Worm (Caenorhabditis elegans) whole organism, L2 larva: ENCODE measurements around the gene clec-217.

ENCODE experiments used
- C34F6.9 ChIP-seq: fragments of 150-350 bp; optimal IDR thresholded peaks from 2 replicates; lab custom pipeline; 2014; ENCODE audit warnings: missing biosample characterization, missing genetic modification characterization
- R02D3.7 ChIP-seq: fragments of 150-350 bp; optimal IDR thresholded peaks from 2 replicates; lab custom pipeline; 2014; ENCODE audit warnings: missing biosample characterization, missing genetic modification characterization
- Y55F3AM.14 ChIP-seq: fragments of 200-800 bp; sonication (Bioruptor generic); optimal IDR thresholded peaks from 2 replicates; lab custom pipeline; 2018; ENCODE audit warnings: mild to moderate bottlenecking, missing genetic modification characterization, missing compliant biosample characterization
- alr-1 ChIP-seq: fragments of 150-350 bp; optimal IDR thresholded peaks from 2 replicates; lab custom pipeline; 2014; ENCODE audit warnings: missing biosample characterization, missing genetic modification characterization
- aly-2 ChIP-seq: fragments of 150-350 bp; optimal IDR thresholded peaks from 2 replicates; lab custom pipeline; 2014; ENCODE audit warnings: missing biosample characterization, missing genetic modification characterization
- ama-1 ChIP-seq: fragments of 150-350 bp; optimal IDR thresholded peaks from 2 replicates; lab custom pipeline; 2018; ENCODE audit warnings: inconsistent platforms
- ceh-16 ChIP-seq: fragments of 150-350 bp; optimal IDR thresholded peaks from 2 replicates; lab custom pipeline; 2014; ENCODE audit warnings: missing biosample characterization, missing genetic modification characterization
- ceh-82 ChIP-seq: fragments of 150-350 bp; optimal IDR thresholded peaks from 2 replicates; lab custom pipeline; 2014; ENCODE audit warnings: missing biosample characterization, missing genetic modification characterization
- crh-2 ChIP-seq: sonication (generic microtip); optimal IDR thresholded peaks from 2 replicates; lab custom pipeline; 2017; ENCODE audit warnings: missing biosample characterization, missing genetic modification characterization
- egl-27 ChIP-seq: sonication (generic microtip); optimal IDR thresholded peaks from 3 replicates; lab custom pipeline; 2017; ENCODE audit warnings: missing biosample characterization, missing genetic modification reagents, missing genetic modification characterization
- elt-1 ChIP-seq: fragments of 150-350 bp; optimal IDR thresholded peaks from 2 replicates; lab custom pipeline; 2014; ENCODE audit warnings: missing biosample characterization, missing genetic modification characterization
- elt-3 ChIP-seq: sonication (generic microtip); optimal IDR thresholded peaks from 2 replicates; lab custom pipeline; 2017; ENCODE audit warnings: missing biosample characterization, missing genetic modification characterization
- fos-1 ChIP-seq: fragments of 150-350 bp; optimal IDR thresholded peaks from 2 replicates; lab custom pipeline; 2014; ENCODE audit warnings: missing biosample characterization, missing genetic modification characterization
- gmeb-1 ChIP-seq: fragments of 150-350 bp; optimal IDR thresholded peaks from 2 replicates; lab custom pipeline; 2014; ENCODE audit warnings: missing biosample characterization, missing genetic modification characterization
- lin-11 ChIP-seq: fragments of 150-350 bp; sonication (generic microtip); optimal IDR thresholded peaks from 2 replicates; lab custom pipeline; 2014; ENCODE audit warnings: missing biosample characterization, missing genetic modification characterization, inconsistent platforms, mixed read lengths
- lin-13 ChIP-seq: fragments of 150-350 bp; optimal IDR thresholded peaks from 2 replicates; lab custom pipeline; 2014; ENCODE audit warnings: missing biosample characterization, missing genetic modification reagents, missing genetic modification characterization
- lin-39 ChIP-seq: fragments of 150-350 bp; optimal IDR thresholded peaks from 2 replicates; lab custom pipeline; 2014; ENCODE audit warnings: missing biosample characterization, missing genetic modification reagents, missing genetic modification characterization
- lsy-2 ChIP-seq, 2 experiments: fragments of 150-350 bp in 1 of 2; sonication (generic microtip) in 1 of 2; optimal IDR thresholded peaks; 2 replicates each; lab custom pipeline; 2014 to 2017; ENCODE audit warnings: missing biosample characterization in 2 of 2, missing genetic modification characterization in 2 of 2
- mab-5 ChIP-seq: fragments of 150-350 bp; optimal IDR thresholded peaks from 2 replicates; lab custom pipeline; 2014; ENCODE audit warnings: missing biosample characterization, missing genetic modification characterization
- mbf-1 ChIP-seq: sonication (generic microtip); optimal IDR thresholded peaks from 2 replicates; lab custom pipeline; 2017; ENCODE audit warnings: missing biosample characterization, missing genetic modification characterization
- nhr-10 ChIP-seq: sonication (generic microtip); optimal IDR thresholded peaks from 2 replicates; lab custom pipeline; 2017; ENCODE audit warnings: missing biosample characterization, missing genetic modification characterization
- nhr-11 ChIP-seq: fragments of 150-350 bp; optimal IDR thresholded peaks from 2 replicates; lab custom pipeline; 2014; ENCODE audit warnings: missing biosample characterization, missing genetic modification characterization
- nhr-12 ChIP-seq: fragments of 150-350 bp; optimal IDR thresholded peaks from 2 replicates; lab custom pipeline; 2014; ENCODE audit warnings: missing biosample characterization, missing genetic modification characterization
- nhr-129 ChIP-seq: fragments of 150-350 bp; optimal IDR thresholded peaks from 2 replicates; lab custom pipeline; 2014; ENCODE audit warnings: missing biosample characterization, missing genetic modification characterization
- nhr-21 ChIP-seq: fragments of 150-350 bp; optimal IDR thresholded peaks from 2 replicates; lab custom pipeline; 2014; ENCODE audit warnings: missing biosample characterization, missing genetic modification characterization
- nhr-237 ChIP-seq: fragments of 150-350 bp; optimal IDR thresholded peaks from 2 replicates; lab custom pipeline; 2014; ENCODE audit warnings: missing biosample characterization, missing genetic modification characterization
- nhr-25 ChIP-seq: fragments of 150-350 bp; sonication (generic microtip); optimal IDR thresholded peaks from 3 replicates; lab custom pipeline; 2014; ENCODE audit warnings: missing biosample characterization, missing genetic modification characterization
- nhr-6 ChIP-seq: fragments of 150-350 bp; optimal IDR thresholded peaks from 2 replicates; lab custom pipeline; 2014; ENCODE audit warnings: missing biosample characterization, missing genetic modification characterization
- peb-1 ChIP-seq: fragments of 150-350 bp; optimal IDR thresholded peaks from 2 replicates; lab custom pipeline; 2014; ENCODE audit warnings: missing biosample characterization, missing genetic modification characterization
- skn-1 ChIP-seq: sonication (generic microtip); optimal IDR thresholded peaks from 2 replicates; lab custom pipeline; 2017; ENCODE audit warnings: missing biosample characterization, missing genetic modification characterization
- sma-3 ChIP-seq: sonication (generic microtip); optimal IDR thresholded peaks from 2 replicates; lab custom pipeline; 2016; ENCODE audit warnings: missing genetic modification reagents, missing genetic modification characterization, missing compliant biosample characterization
- sma-9 ChIP-seq, 2 experiments: fragments of 150-350 bp in 1 of 2; sonication (generic microtip) in 1 of 2; optimal IDR thresholded peaks; 2 replicates each; lab custom pipeline; 2014 to 2016; ENCODE audit warnings: missing genetic modification characterization in 2 of 2, mild to moderate bottlenecking in 1 of 2, missing biosample characterization in 1 of 2, missing compliant biosample characterization in 1 of 2, missing genetic modification reagents in 1 of 2, moderate library complexity in 1 of 2
- snpc-4 ChIP-seq: fragments of 150-350 bp; optimal IDR thresholded peaks from 2 replicates; lab custom pipeline; 2014; ENCODE audit warnings: missing biosample characterization, missing genetic modification characterization
- unc-55 ChIP-seq: fragments of 150-350 bp; sonication (generic microtip); optimal IDR thresholded peaks from 3 replicates; lab custom pipeline; 2014; ENCODE audit warnings: missing biosample characterization, missing genetic modification reagents, missing genetic modification characterization
- unc-62 ChIP-seq: fragments of 150-350 bp; optimal IDR thresholded peaks from 2 replicates; lab custom pipeline; 2014; ENCODE audit warnings: missing biosample characterization, missing genetic modification reagents, missing genetic modification characterization
- zag-1 ChIP-seq: fragments of 150-350 bp; optimal IDR thresholded peaks from 2 replicates; lab custom pipeline; 2014; ENCODE audit warnings: missing biosample characterization, missing genetic modification characterization
- ztf-1 ChIP-seq: fragments of 200-800 bp; sonication (Bioruptor generic); conservative IDR thresholded peaks from 2 replicates; pipeline ENCODE4 v1.3.6; 2022; ENCODE audit warnings: missing genetic modification characterization, missing compliant biosample characterization
- ztf-11 ChIP-seq: sonication (generic microtip); optimal IDR thresholded peaks from 2 replicates; lab custom pipeline; 2017; ENCODE audit warnings: missing biosample characterization, missing genetic modification characterization
- ztf-4 ChIP-seq: fragments of 150-350 bp; optimal IDR thresholded peaks from 2 replicates; lab custom pipeline; 2014; ENCODE audit warnings: missing biosample characterization, missing genetic modification characterization

The clec-217 gene

ce11 chrV:7978798-7979197 lies 20.2 kb upstream of the clec-217 start (continued):
- TF ChIP-seq ceh-16 (tag; lab: Kevin White, UChicago), result no peak
- TF ChIP-seq elt-1 (tag; lab: Kevin White, UChicago), result no peak
- no peak for TF ChIP-seq nhr-11 (tag; lab: Kevin White, UChicago)
- TF ChIP-seq nhr-21 (tag; lab: Kevin White, UChicago), result no peak
- TF ChIP-seq Y55F3AM.14 (GFP tag; lab: Kevin White, UChicago), result no peak
- TF ChIP-seq ceh-82 (tag; lab: Kevin White, UChicago), result no peak
- no peak for TF ChIP-seq unc-55
- TF ChIP-seq skn-1, result no peak
- TF ChIP-seq crh-2 (tag; lab: Kevin White, UChicago), result no peak
- TF ChIP-seq nhr-12 (tag; lab: Kevin White, UChicago), result no peak
- no peak for TF ChIP-seq ama-1 (lab: Kevin White, UChicago)
- TF ChIP-seq gmeb-1 (tag; lab: Kevin White, UChicago), result peak; percentile 22
- peak; percentile 9 for TF ChIP-seq sma-3 (GFP tag; lab: Kevin White, UChicago)
- no peak for TF ChIP-seq unc-62 (GFP tag; lab: Kevin White, UChicago)
- no peak for TF ChIP-seq C34F6.9 (tag; lab: Kevin White, UChicago)

ce11 chrV:7977701-7978461 lies 19.2 kb upstream of the clec-217 start, which contains the start of gene let-413:
Gene let-413, minus strand, starts transcription at chrV:7977776.
- no peak for TF ChIP-seq lin-13 (GFP tag; lab: Kevin White, UChicago)
- TF ChIP-seq alr-1 (tag; lab: Kevin White, UChicago), result no peak
- peak; percentile 15 for TF ChIP-seq sma-9 (GFP tag; optimal IDR thresholded peaks at IDR 0.05; lab: Kevin White, UChicago)
- no peak for TF ChIP-seq sma-9 (tag; optimal IDR thresholded peaks at IDR 0.05; lab: Kevin White, UChicago)
- TF ChIP-seq nhr-12 (tag; lab: Kevin White, UChicago), result no peak
- peak; percentile 10 for TF ChIP-seq nhr-129
- peak; percentile 98 for TF ChIP-seq fos-1 (tag; lab: Kevin White, UChicago)
- no peak for TF ChIP-seq lin-39 (tag; lab: Kevin White, UChicago)
- TF ChIP-seq unc-55, result peak; percentile 59
- no peak for TF ChIP-seq snpc-4 (tag; lab: Kevin White, UChicago)
- TF ChIP-seq C34F6.9 (tag; lab: Kevin White, UChicago), result peak; percentile 20
- TF ChIP-seq, all 48 proteins: peak for 5

- TF ChIP-seq nhr-10 (no peak), lin-39 (tag; lab: Kevin White, UChicago) (no peak), egl-27 (tag; lab: Kevin White, UChicago) (no peak), unc-55 (no peak), mbf-1 (tag; lab: Kevin White, UChicago) (no peak), lin-13 (GFP tag; lab: Kevin White, UChicago) (no peak), gmeb-1 (tag; lab: Kevin White, UChicago) (no peak), zag-1 (no peak), skn-1 (no peak), R02D3.7 (tag; lab: Kevin White, UChicago) (no peak), nhr-237 (tag; lab: Kevin White, UChicago) (no peak), nhr-11 (tag; lab: Kevin White, UChicago) (no peak), unc-62 (GFP tag; lab: Kevin White, UChicago) (no peak), ztf-1 (GFP tag; lab: Robert Waterston, UW) (no peak)
These were observed 12.7 kb upstream of the clec-217 start for ce11 chrV:7971376-7971775.

- TF ChIP-seq nhr-21 (tag; lab: Kevin White, UChicago) (peak; percentile 11), snpc-4 (tag; lab: Kevin White, UChicago) (no peak), elt-3 (no peak), nhr-6 (tag; lab: Kevin White, UChicago) (no peak), C34F6.9 (tag; lab: Kevin White, UChicago) (no peak), mab-5 (tag; lab: Kevin White, UChicago) (no peak), lsy-2 (tag; optimal IDR thresholded peaks at IDR 0.05; lab: Kevin White, UChicago) (peak in 1 of 2 experiments; percentile 28), crh-2 (tag; lab: Kevin White, UChicago) (no peak), unc-55 (peak; percentile 54), mbf-1 (tag; lab: Kevin White, UChicago) (no peak), aly-2 (tag; lab: Kevin White, UChicago) (no peak), lin-11 (tag; lab: Kevin White, UChicago) (no peak), ztf-4 (tag; lab: Kevin White, UChicago) (no peak), fos-1 (tag; lab: Kevin White, UChicago) (no peak), ztf-11 (tag; lab: Kevin White, UChicago) (no peak), elt-1 (tag; lab: Kevin White, UChicago) (no peak), peb-1 (tag; lab: Kevin White, UChicago) (no peak), nhr-25 (no peak), ama-1 (lab: Kevin White, UChicago) (no peak), lin-39 (tag; lab: Kevin White, UChicago) (no peak), nhr-10 (no peak)
These were observed 11.9 kb upstream of the clec-217 start for ce11 chrV:7970519-7970918.
